Worm (Caenorhabditis elegans): ENCODE measurements around the gene ZK688.7.

Gene ZK688.7

DNA sequence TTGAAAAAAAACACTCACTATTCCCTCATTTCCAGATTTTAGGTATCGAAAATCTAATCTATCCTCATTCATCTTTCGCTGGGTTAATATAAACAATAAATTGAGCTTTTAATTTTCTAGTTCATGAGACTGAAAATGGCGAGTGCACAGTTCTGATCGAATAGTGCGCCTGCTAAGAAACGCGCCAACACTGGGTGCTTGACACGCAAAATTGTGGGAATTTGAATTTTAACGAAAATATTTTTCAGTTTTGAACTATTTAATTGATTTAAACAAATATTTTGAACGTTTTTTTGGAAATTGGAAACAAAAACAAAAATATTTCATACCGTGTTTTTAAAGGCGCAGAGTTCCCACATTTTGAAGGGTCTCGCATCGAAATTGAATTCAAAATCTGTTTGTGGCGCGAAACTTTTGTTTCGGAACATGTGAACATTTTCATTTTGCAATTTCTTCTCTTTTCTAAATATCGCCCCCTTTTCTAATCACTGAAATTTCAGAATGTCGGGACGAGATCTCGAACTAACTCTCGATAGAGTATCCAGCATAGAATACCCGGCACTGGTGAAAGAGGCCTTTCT, 17.2 kb upstream of the ZK688.7 start, which contains the start of the genes C29E4.13 and npp-15 (continued):
- TF ChIP-seq pag-3 (tag; optimal IDR thresholded peaks at IDR 0.05; ENCODE audit: borderline replicate concordance, insufficient read depth) = no peak
- peak; percentile 63 for TF ChIP-seq snu-23 (GFP tag; optimal IDR thresholded peaks at IDR 0.05)
- TF ChIP-seq Y116A8C.19 (tag; optimal IDR thresholded peaks at IDR 0.05; ENCODE audit: borderline replicate concordance) = no peak
- peak; percentile 56 to 87 (median 83) for TF ChIP-seq dpl-1 (GFP tag; optimal IDR thresholded peaks at IDR 0.05)
- peak; percentile 55 for TF ChIP-seq C16A3.4 (tag; optimal IDR thresholded peaks at IDR 0.05)
- no peak for TF ChIP-seq nhr-77 (tag; optimal IDR thresholded peaks at IDR 0.05)
- no peak for TF ChIP-seq nhr-76 (tag; optimal IDR thresholded peaks at IDR 0.05)
- no peak; the same call in 1 of the 2 replicates for TF ChIP-seq nhr-19 (GFP tag; conservative IDR thresholded peaks at IDR 0.05)
- TF ChIP-seq nhr-71 (tag; optimal IDR thresholded peaks at IDR 0.05) = peak; percentile 53
- TF ChIP-seq unc-130 (tag; optimal IDR thresholded peaks at IDR 0.05) = no peak
- TF ChIP-seq lsy-2 (tag; optimal IDR thresholded peaks at IDR 0.05) = peak; percentile 64 to 74
- peak; percentile 18 for TF ChIP-seq lin-15B (tag; optimal IDR thresholded peaks at IDR 0.05)

DNA sequence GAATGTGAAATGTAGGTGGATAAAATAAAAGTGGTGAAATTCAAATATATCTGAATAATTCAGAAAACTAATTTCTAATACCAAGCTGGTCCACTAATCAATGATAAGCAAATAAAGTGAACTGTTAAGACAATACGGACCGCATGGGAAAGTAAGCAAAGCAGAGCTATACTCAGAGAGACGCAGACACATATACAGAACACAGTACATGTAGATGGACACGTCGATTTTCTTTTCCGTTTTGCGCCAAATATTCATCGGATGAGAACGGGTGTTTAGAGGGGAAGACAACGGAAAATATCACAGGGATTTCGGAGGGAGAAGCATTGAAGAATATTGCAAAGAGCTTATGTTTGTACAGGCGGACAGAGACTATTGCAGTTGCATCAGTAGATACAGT, 14.5 kb upstream of the ZK688.7 start:
- TF ChIP-seq blmp-1 (tag; optimal IDR thresholded peaks at IDR 0.05) = peak; percentile 27
- no peak for TF ChIP-seq ceh-8 (GFP tag; optimal IDR thresholded peaks at IDR 0.05)
- TF ChIP-seq C16A3.4 (tag; optimal IDR thresholded peaks at IDR 0.05) = no peak
- TF ChIP-seq hlh-17 (GFP tag; optimal IDR thresholded peaks at IDR 0.05; ENCODE audit: borderline replicate concordance) = no peak

- no peak for TF ChIP-seq elt-2 (tag; optimal IDR thresholded peaks at IDR 0.05)
- no peak for TF ChIP-seq F16B12.6 (tag; optimal IDR thresholded peaks at IDR 0.05)
- TF ChIP-seq Y116A8C.19 (tag; optimal IDR thresholded peaks at IDR 0.05; ENCODE audit: borderline replicate concordance) = no peak
- no peak for TF ChIP-seq swsn-7 (tag; optimal IDR thresholded peaks at IDR 0.05)
- TF ChIP-seq lsy-2 (tag; optimal IDR thresholded peaks at IDR 0.05) = no peak
- TF ChIP-seq vab-15 (tag; optimal IDR thresholded peaks at IDR 0.05) = no peak
- TF ChIP-seq snu-23 (GFP tag; optimal IDR thresholded peaks at IDR 0.05) = no peak
- no peak for TF ChIP-seq unc-30 (tag; optimal IDR thresholded peaks at IDR 0.05)
- TF ChIP-seq nhr-19 (GFP tag; conservative IDR thresholded peaks at IDR 0.05) = no peak
- TF ChIP-seq blmp-1 (tag; optimal IDR thresholded peaks at IDR 0.05) = no peak
- TF ChIP-seq ztf-11 (tag; optimal IDR thresholded peaks at IDR 0.05) = no peak
- TF ChIP-seq pqm-1 (tag; optimal IDR thresholded peaks at IDR 0.05) = no peak
- TF ChIP-seq ztf-4 (tag; optimal IDR thresholded peaks at IDR 0.05) = no peak
- TF ChIP-seq hlh-17 (GFP tag; optimal IDR thresholded peaks at IDR 0.05; ENCODE audit: borderline replicate concordance) = no peak
- TF ChIP-seq jun-1 (tag; optimal IDR thresholded peaks at IDR 0.05) = no peak
- no peak for TF ChIP-seq xbp-1 (tag; optimal IDR thresholded peaks at IDR 0.05)
- no peak for TF ChIP-seq lir-3 (tag; optimal IDR thresholded peaks at IDR 0.05; ENCODE audit: poor library complexity)
- TF ChIP-seq nhr-84 (tag; optimal IDR thresholded peaks at IDR 0.05) = no peak
- no peak for TF ChIP-seq zip-4 (GFP tag; optimal IDR thresholded peaks at IDR 0.05)
- no peak for TF ChIP-seq unc-98 (GFP tag; IDR thresholded peaks at IDR 0.05)
Measured at ce11 chrIII:7924821-7925220, 13.4 kb upstream of the ZK688.7 start, which contains the start of gene tag-250. TSS of gene tag-250 (minus strand) at chrIII:7924921.

ce11 chrIII:7922207-7922606, 10.8 kb upstream of the ZK688.7 start, which contains the start of gene C29E4.17:
TSS of gene C29E4.17 (plus strand) at chrIII:7922507.
- TF ChIP-seq sox-4 (tag; optimal IDR thresholded peaks at IDR 0.05) (no peak), zip-4 (GFP tag; optimal IDR thresholded peaks at IDR 0.05) (no peak), mef-2 (tag; optimal IDR thresholded peaks at IDR 0.05) (no peak), C16A3.4 (tag; optimal IDR thresholded peaks at IDR 0.05) (no peak), aly-2 (tag; optimal IDR thresholded peaks at IDR 0.05) (no peak), ceh-63 (GFP tag; optimal IDR thresholded peaks at IDR 0.05) (no peak)

ce11 chrIII:7919823-7920222, 8.4 kb upstream of the ZK688.7 start, which contains the start of gene C29E4.14:
TSS of gene C29E4.14 (plus strand) at chrIII:7920123.
- TF ChIP-seq ceh-8 (GFP tag; optimal IDR thresholded peaks at IDR 0.05) = no peak
- no peak for TF ChIP-seq rnt-1 (tag; optimal IDR thresholded peaks at IDR 0.05)
- TF ChIP-seq nhr-12 (tag; optimal IDR thresholded peaks at IDR 0.05) = no peak
- no peak for TF ChIP-seq unc-62 (GFP tag; optimal IDR thresholded peaks at IDR 0.05)
- TF ChIP-seq mdl-1 (tag; optimal IDR thresholded peaks at IDR 0.05) = no peak
- TF ChIP-seq dpl-1 (GFP tag; optimal IDR thresholded peaks at IDR 0.05) = no peak
- TF ChIP-seq ztf-4 (tag; optimal IDR thresholded peaks at IDR 0.05) = no peak
- TF ChIP-seq ceh-88 (GFP tag; IDR thresholded peaks at IDR 0.05) = no peak
- TF ChIP-seq elt-3 (tag; optimal IDR thresholded peaks at IDR 0.05) = no peak
- TF ChIP-seq dsc-1 (tag; optimal IDR thresholded peaks at IDR 0.05) = no peak
- no peak for TF ChIP-seq unc-130 (tag; optimal IDR thresholded peaks at IDR 0.05)
- no peak for TF ChIP-seq pax-3 (tag; optimal IDR thresholded peaks at IDR 0.05)
- no peak for TF ChIP-seq lir-3 (tag; optimal IDR thresholded peaks at IDR 0.05; ENCODE audit: poor library complexity)
- no peak for TF ChIP-seq lin-15B (tag; optimal IDR thresholded peaks at IDR 0.05)
- no peak for TF ChIP-seq C04F5.9 (tag; optimal IDR thresholded peaks at IDR 0.05)
- no peak for TF ChIP-seq unc-86 (tag; optimal IDR thresholded peaks at IDR 0.05)
- TF ChIP-seq snu-23 (GFP tag; optimal IDR thresholded peaks at IDR 0.05) = no peak
